Worm (Caenorhabditis elegans) whole organism, late embryonic: ENCODE results near the gene srh-304.
"Not testable (repeated sequence)": the region's sequence is repeated elsewhere in the genome, so short reads cannot be mapped to it uniquely, and the experiment has no call there.

ENCODE experiments used
- C38D4.7 ChIP-seq: fragments of 200-800 bp; sonication (Bioruptor generic); optimal IDR thresholded peaks from 2 replicates; lab custom pipeline; 2018; ENCODE audit warnings: mild to moderate bottlenecking, missing genetic modification characterization, moderate library complexity, missing compliant biosample characterization
- K09A11.1 ChIP-seq: sonication (generic microtip); optimal IDR thresholded peaks from 2 replicates; lab custom pipeline; 2017; ENCODE audit warnings: antibody characterized with exemption, mild to moderate bottlenecking, missing genetic modification characterization, missing compliant biosample characterization; ENCODE audit not compliant: insufficient read depth
- ama-1 ChIP-seq: fragments of 150-350 bp; optimal IDR thresholded peaks from 2 replicates; lab custom pipeline; 2014
- ceh-14 ChIP-seq: sonication (generic microtip); optimal IDR thresholded peaks from 2 replicates; lab custom pipeline; 2016; ENCODE audit warnings: missing genotype, missing genetic modification characterization, missing compliant biosample characterization
- ceh-18 ChIP-seq: sonication (generic microtip); optimal IDR thresholded peaks from 2 replicates; lab custom pipeline; 2016; ENCODE audit warnings: missing genetic modification characterization, missing compliant biosample characterization
- ceh-22 ChIP-seq: sonication (generic microtip); optimal IDR thresholded peaks from 2 replicates; lab custom pipeline; 2017; ENCODE audit warnings: missing biosample characterization, missing genetic modification characterization
- ceh-31 ChIP-seq: sonication (generic microtip); optimal IDR thresholded peaks from 2 replicates; lab custom pipeline; 2016; ENCODE audit warnings: missing genetic modification characterization, missing compliant biosample characterization
- ceh-34 ChIP-seq: sonication (generic microtip); optimal IDR thresholded peaks from 2 replicates; lab custom pipeline; 2016; ENCODE audit warnings: mild to moderate bottlenecking, missing genetic modification characterization, missing compliant biosample characterization
- ceh-6 ChIP-seq: fragments of 200-800 bp; sonication (Bioruptor generic); optimal IDR thresholded peaks from 2 replicates; lab custom pipeline; 2018; ENCODE audit warnings: mild to moderate bottlenecking, missing genetic modification characterization, missing compliant biosample characterization
- dve-1 ChIP-seq: sonication (generic microtip); optimal IDR thresholded peaks from 2 replicates; lab custom pipeline; 2017; ENCODE audit warnings: antibody characterized with exemption, mild to moderate bottlenecking, missing genetic modification characterization, missing compliant biosample characterization
- elt-2 ChIP-seq: sonication (generic microtip); optimal IDR thresholded peaks from 2 replicates; lab custom pipeline; 2016; ENCODE audit warnings: missing genetic modification reagents, missing genetic modification characterization, missing compliant biosample characterization
- elt-4 ChIP-seq: sonication (generic microtip); optimal IDR thresholded peaks from 2 replicates; lab custom pipeline; 2016; ENCODE audit warnings: missing genetic modification characterization, missing compliant biosample characterization
- ets-4 ChIP-seq: sonication (generic microtip); optimal IDR thresholded peaks from 2 replicates; lab custom pipeline; 2016; ENCODE audit warnings: missing genetic modification characterization, missing compliant biosample characterization
- hlh-30 ChIP-seq: sonication (generic microtip); optimal IDR thresholded peaks from 2 replicates; lab custom pipeline; 2017; ENCODE audit warnings: antibody characterized with exemption, missing genetic modification characterization, missing compliant biosample characterization; ENCODE audit not compliant: insufficient read depth
- hlh-6 ChIP-seq: sonication (generic microtip); optimal IDR thresholded peaks from 2 replicates; lab custom pipeline; 2016; ENCODE audit warnings: missing genotype, missing genetic modification characterization, missing compliant biosample characterization
- hlh-8 ChIP-seq: sonication (generic microtip); optimal IDR thresholded peaks from 2 replicates; lab custom pipeline; 2016; ENCODE audit warnings: missing genotype, missing genetic modification characterization, missing compliant biosample characterization
- nfya-1 ChIP-seq: sonication (generic microtip); optimal IDR thresholded peaks from 2 replicates; lab custom pipeline; 2017; ENCODE audit warnings: missing genetic modification characterization, mild to moderate bottlenecking, missing compliant biosample characterization, antibody characterized with exemption, moderate library complexity
- nhr-11 ChIP-seq: fragments of 150-350 bp; optimal IDR thresholded peaks from 2 replicates; lab custom pipeline; 2014; ENCODE audit warnings: missing biosample characterization, missing genetic modification characterization
- nhr-232 ChIP-seq: sonication (generic microtip); optimal IDR thresholded peaks from 2 replicates; lab custom pipeline; 2016; ENCODE audit warnings: missing genetic modification characterization, missing compliant biosample characterization
- npax-4 ChIP-seq: sonication (generic microtip); optimal IDR thresholded peaks from 2 replicates; lab custom pipeline; 2016; ENCODE audit warnings: missing genetic modification characterization, missing compliant biosample characterization
- pat-9 ChIP-seq: fragments of 200-800 bp; sonication (Bioruptor generic); optimal IDR thresholded peaks from 2 replicates; lab custom pipeline; 2018; ENCODE audit warnings: mild to moderate bottlenecking, missing genetic modification characterization, moderate library complexity, missing compliant biosample characterization
- pax-1 ChIP-seq: fragments of 150-350 bp; optimal IDR thresholded peaks from 2 replicates; lab custom pipeline; 2014; ENCODE audit warnings: missing biosample characterization, missing genetic modification characterization
- pha-4 ChIP-seq: fragments of 150-350 bp; optimal IDR thresholded peaks from 2 replicates; lab custom pipeline; 2018; ENCODE audit warnings: missing biosample characterization, missing genetic modification reagents, missing genetic modification characterization
- pros-1 ChIP-seq: fragments of 150-350 bp; optimal IDR thresholded peaks from 2 replicates; lab custom pipeline; 2014; ENCODE audit warnings: missing biosample characterization, missing genetic modification reagents, missing genetic modification characterization
- tbx-2 ChIP-seq: sonication (generic microtip); optimal IDR thresholded peaks from 2 replicates; lab custom pipeline; 2016; ENCODE audit warnings: missing genetic modification characterization, missing compliant biosample characterization
- tbx-7 ChIP-seq: sonication (generic microtip); optimal IDR thresholded peaks from 2 replicates; lab custom pipeline; 2016; ENCODE audit warnings: missing genotype, missing genetic modification characterization, missing compliant biosample characterization
- ttx-3 ChIP-seq: sonication (generic microtip); optimal IDR thresholded peaks from 2 replicates; lab custom pipeline; 2016; ENCODE audit warnings: missing genetic modification reagents, missing genetic modification characterization, missing compliant biosample characterization
- unc-42 ChIP-seq: sonication (generic microtip); optimal IDR thresholded peaks from 2 replicates; lab custom pipeline; 2016; ENCODE audit warnings: missing genotype, missing genetic modification characterization, missing compliant biosample characterization
- unc-55 ChIP-seq: sonication (generic microtip); optimal IDR thresholded peaks from 2 replicates; lab custom pipeline; 2017; ENCODE audit warnings: missing biosample characterization, missing genetic modification reagents, missing genetic modification characterization
- ztf-16 ChIP-seq: sonication (generic microtip); optimal IDR thresholded peaks from 2 replicates; lab custom pipeline; 2017; ENCODE audit warnings: missing genetic modification characterization, missing compliant biosample characterization

srh-304 gene

DNA sequence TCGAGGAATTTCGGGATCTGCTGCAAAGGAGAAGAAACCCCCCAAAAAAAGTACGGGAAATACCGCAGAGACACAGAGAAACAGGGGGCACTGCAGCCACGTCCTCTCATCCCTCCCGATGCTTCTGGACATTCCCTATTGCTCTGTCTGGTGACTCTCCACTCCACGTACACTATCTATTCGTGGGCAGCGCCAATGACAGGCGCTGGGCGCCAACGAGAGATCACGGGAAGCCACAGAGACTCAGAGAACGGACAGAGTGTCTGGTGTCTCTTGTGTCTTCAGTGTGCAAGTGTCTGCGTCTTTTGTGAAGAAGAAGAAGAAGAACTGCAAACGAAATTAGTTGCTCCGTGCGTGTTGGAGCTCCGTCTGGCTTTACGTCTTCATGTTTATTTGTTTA, 29.5 kb downstream of the srh-304 start (continued):
- TF ChIP-seq dve-1 (peak; percentile 57), pat-9 (tag; lab: Kevin White, UChicago) (no peak), ets-4 (tag; lab: Kevin White, UChicago) (peak; percentile 46), pax-1 (tag; lab: Kevin White, UChicago) (no peak), ceh-22 (no peak), tbx-7 (tag; lab: Kevin White, UChicago) (no peak), ztf-16 (tag; lab: Kevin White, UChicago) (no peak), ceh-34 (peak; percentile 58), elt-2 (tag; lab: Kevin White, UChicago) (no peak), nhr-232 (no peak), ceh-18 (tag; lab: Kevin White, UChicago) (peak; percentile 86), ama-1 (lab: Kevin White, UChicago) (no peak), nhr-11 (tag; lab: Kevin White, UChicago) (no peak), ceh-14 (tag; lab: Kevin White, UChicago) (peak; percentile 77), hlh-30 (tag; lab: Kevin White, UChicago) (peak; percentile 55), pros-1 (tag; lab: Kevin White, UChicago) (peak; percentile 15)

DNA sequence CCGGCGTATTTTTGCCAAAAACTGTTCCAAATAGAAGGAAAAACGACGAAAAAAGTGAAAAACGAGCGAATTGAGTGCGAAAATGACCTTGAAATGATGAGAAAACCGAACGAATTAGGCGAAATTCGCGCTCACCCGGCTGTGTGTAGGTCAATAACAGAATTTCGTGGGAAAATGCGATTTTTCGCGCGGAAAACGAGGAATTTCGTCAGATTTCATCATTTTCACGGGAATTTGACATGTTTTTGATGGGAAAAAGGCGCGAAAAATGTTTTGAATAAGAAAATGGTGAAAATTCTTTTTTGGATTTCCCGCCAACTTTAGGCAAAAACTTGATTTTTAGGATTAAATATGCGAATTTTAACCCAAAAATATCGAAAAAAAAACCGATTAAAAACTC, 30.7 kb downstream of the srh-304 start:
- TF ChIP-seq ceh-22 (no peak), nhr-11 (tag; lab: Kevin White, UChicago) (no peak), nfya-1 (tag; lab: Kevin White, UChicago) (no peak), unc-42 (tag; lab: Kevin White, UChicago) (no peak), pha-4 (tag; lab: Kevin White, UChicago) (no peak), pros-1 (tag; lab: Kevin White, UChicago) (no peak), ceh-31 (tag; lab: Kevin White, UChicago) (no peak), npax-4 (tag; lab: Kevin White, UChicago) (no peak), tbx-2 (tag; lab: Kevin White, UChicago) (no peak), ceh-14 (tag; lab: Kevin White, UChicago) (no peak), hlh-6 (no peak), ttx-3 (no peak), hlh-30 (tag; lab: Kevin White, UChicago) (no peak), unc-55 (GFP tag; lab: Kevin White, UChicago) (no peak)

- TF ChIP-seq ets-4 (tag; lab: Kevin White, UChicago): no peak
- no peak for TF ChIP-seq ceh-6
- TF ChIP-seq K09A11.1 (tag; lab: Kevin White, UChicago): no peak
Measured at ce11 chrV:17859519-17859918, 31.1 kb downstream of the srh-304 start.

- not testable (repeated sequence) for TF ChIP-seq unc-42, elt-4, K09A11.1 (tag; lab: Kevin White, UChicago)
Measured at ce11 chrV:17865309-17865708, 36.9 kb downstream of the srh-304 start, which contains the start of gene Y59A8A.8. Gene Y59A8A.8 (plus strand): TSS chrV:17865609.

ce11 chrV:17870569-17870968, 42.2 kb downstream of the srh-304 start, which contains the start of gene csn-1:
Gene csn-1 (minus strand): TSS chrV:17870651.
- TF ChIP-seq C38D4.7 (no peak), tbx-7 (tag; lab: Kevin White, UChicago) (no peak), pros-1 (tag; lab: Kevin White, UChicago) (no peak)

DNA sequence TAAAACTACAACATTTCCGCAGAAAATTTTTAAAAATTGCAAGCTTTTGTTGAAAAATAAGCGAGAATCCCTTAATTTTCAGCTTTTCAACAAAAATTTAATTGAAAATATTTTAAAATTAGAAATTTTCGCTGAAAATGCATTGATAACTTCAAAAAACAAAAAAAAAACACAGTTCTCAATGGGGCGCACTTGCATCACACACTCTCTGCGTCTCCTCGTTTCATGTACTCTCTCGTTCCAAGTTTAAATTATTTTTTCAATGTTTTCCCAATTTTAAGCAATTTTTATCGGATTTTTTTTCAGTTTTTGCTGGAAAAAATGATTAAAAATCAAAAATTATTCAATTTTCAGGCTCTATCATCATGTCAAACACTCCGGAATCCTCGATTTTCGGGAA, 42.6 kb downstream of the srh-304 start, which contains the start of gene phf-14:
TSS of gene phf-14 (plus strand) at position 345 of the 400 bp plus-strand sequence.
- TF ChIP-seq nhr-11 (tag; lab: Kevin White, UChicago): no peak
- TF ChIP-seq hlh-8 (tag; lab: Kevin White, UChicago): no peak
- peak; percentile 3 for TF ChIP-seq nfya-1 (tag; lab: Kevin White, UChicago)
- TF ChIP-seq pros-1 (tag; lab: Kevin White, UChicago): no peak
